Worm (Caenorhabditis elegans): Measurements from ENCODE around the gene lin-52.

DNA sequence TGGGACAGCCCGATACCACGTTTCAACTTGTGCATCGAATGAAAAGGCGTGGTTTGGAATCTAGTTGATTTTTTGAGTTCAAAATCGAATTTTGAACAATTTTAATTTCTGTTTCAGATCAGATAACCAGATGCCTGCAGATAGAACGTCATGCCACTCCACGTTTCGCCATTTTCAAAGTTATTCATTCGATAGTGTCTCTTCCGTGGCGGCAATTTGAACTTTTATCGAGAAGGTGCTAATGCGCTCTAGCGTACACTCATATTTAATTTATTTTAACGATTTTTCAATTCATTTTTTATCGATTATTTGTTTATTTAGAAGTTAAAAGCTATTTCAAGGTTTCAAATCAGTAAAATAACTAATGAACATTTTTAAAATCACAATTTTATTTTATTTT lies 48.6 kb downstream of the lin-52 start:
- TF ChIP-seq flt-1 (GFP tag; IDR thresholded peaks at IDR 0.05) (no peak), tab-1 (GFP tag; IDR thresholded peaks at IDR 0.05) (no peak), T22C8.4 (GFP tag; IDR thresholded peaks at IDR 0.05) (no peak)
